Fruit fly (Drosophila melanogaster): ENCODE data around the gene ex.
A peak's percentile ranks its signal among the peaks of the same experiment; 100 is the strongest.

Gene ex

dm6 chr2L:479483-480195, 48.6 kb downstream of the ex start, which contains the start of gene cbt (continued):
- no peak for TF ChIP-seq slbo (GFP tag; IDR thresholded peaks at IDR 0.05)
- no peak for TF ChIP-seq ara (GFP tag; IDR thresholded peaks at IDR 0.05)
- TF ChIP-seq dan (GFP tag; IDR thresholded peaks at IDR 0.05), result no peak

dm6 chr2L:480196-480511, 49.1 kb downstream of the ex start:
- peak; percentile 100 for TF ChIP-seq CG7987 (GFP tag; optimal IDR thresholded peaks at IDR 0.05)
- TF ChIP-seq HLHmδ (GFP tag; optimal IDR thresholded peaks at IDR 0.05), result peak; percentile 70
- peak; percentile 21 for TF ChIP-seq ftz-f1 (GFP tag; optimal IDR thresholded peaks at IDR 0.05)
- peak; percentile 31 for TF ChIP-seq kni (GFP tag; optimal IDR thresholded peaks at IDR 0.05)
- TF ChIP-seq pros (GFP tag; optimal IDR thresholded peaks at IDR 0.05), result peak; percentile 18
- TF ChIP-seq lbe (GFP tag; optimal IDR thresholded peaks at IDR 0.05), result no peak
- TF ChIP-seq CG18619 (GFP tag; optimal IDR thresholded peaks at IDR 0.05), result no peak

- TF ChIP-seq NC2β (GFP tag; optimal IDR thresholded peaks at IDR 0.05) (peak; percentile 100), ap (GFP tag; IDR thresholded peaks at IDR 0.05) (no peak), fru (optimal IDR thresholded peaks at IDR 0.05) (no peak), CG12942 (GFP tag; optimal IDR thresholded peaks at IDR 0.05) (peak; percentile 100), az2 (GFP tag; optimal IDR thresholded peaks at IDR 0.05) (peak; percentile 100), cwo (GFP tag; optimal IDR thresholded peaks at IDR 0.05) (peak; percentile 100), Scr (GFP tag; IDR thresholded peaks at IDR 0.05; ENCODE audit: partially characterized antibody) (no peak), Ptx1 (GFP tag; IDR thresholded peaks at IDR 0.05) (no peak), CG11696 (GFP tag; IDR thresholded peaks at IDR 0.05) (no peak), Sox102F (GFP tag; optimal IDR thresholded peaks at IDR 0.05) (peak; percentile 100), nerfin-2 (GFP tag; IDR thresholded peaks at IDR 0.05; ENCODE audit: partially characterized antibody) (no peak), CG13287 (GFP tag; IDR thresholded peaks at IDR 0.05; ENCODE audit: partially characterized antibody) (no peak), Atf6 (GFP tag; IDR thresholded peaks at IDR 0.05) (no peak), CG4617 (GFP tag; optimal IDR thresholded peaks at IDR 0.05; ENCODE audit: borderline replicate concordance) (peak; percentile 100), ttk (GFP tag; IDR thresholded peaks at IDR 0.05) (no peak), mam (GFP tag; optimal IDR thresholded peaks at IDR 0.05) (peak; percentile 100), chm (GFP tag; IDR thresholded peaks at IDR 0.05) (no peak), tin (GFP tag; optimal IDR thresholded peaks at IDR 0.05) (peak; percentile 100), CG10979 (tag; optimal IDR thresholded peaks at IDR 0.05) (peak; percentile 100), Mad (GFP tag; optimal IDR thresholded peaks at IDR 0.05) (peak; percentile 100), pfk (GFP tag; optimal IDR thresholded peaks at IDR 0.05) (peak; percentile 83), CG31224 (GFP tag; IDR thresholded peaks at IDR 0.05) (no peak), CG9727 (GFP tag; optimal IDR thresholded peaks at IDR 0.05) (peak; percentile 100), kay (GFP tag; optimal IDR thresholded peaks at IDR 0.05) (peak; percentile 100), Abd-B (GFP tag; optimal IDR thresholded peaks at IDR 0.05) (peak; percentile 100), Aef1 (GFP tag; IDR thresholded peaks at IDR 0.05) (no peak), ci (GFP tag; IDR thresholded peaks at IDR 0.05) (no peak), CG8290 (GFP tag; optimal IDR thresholded peaks at IDR 0.05) (peak; percentile 100), CG8290 (tag; optimal IDR thresholded peaks at IDR 0.05) (peak; percentile 99 to 100), CG13123 (GFP tag; optimal IDR thresholded peaks at IDR 0.05) (peak; percentile 100), ase (GFP tag; IDR thresholded peaks at IDR 0.05) (no peak), NK7.1 (GFP tag; optimal IDR thresholded peaks at IDR 0.05) (peak; percentile 100), gcm2 (GFP tag; optimal IDR thresholded peaks at IDR 0.05) (peak; percentile 100), Neu2 (GFP tag; optimal IDR thresholded peaks at IDR 0.05; ENCODE audit: borderline replicate concordance) (peak; percentile 100), CG8089 (GFP tag; optimal IDR thresholded peaks at IDR 0.05) (peak; percentile 100), CG11398 (GFP tag; optimal IDR thresholded peaks at IDR 0.05) (peak; percentile 100), run (tag; optimal IDR thresholded peaks at IDR 0.05) (peak; percentile 100)
These were observed 49.8 kb downstream of the ex start for dm6 chr2L:480638-481399.
